Fruit fly (Drosophila melanogaster) whole organism, embryonic: Measurements from ENCODE around the gene CG33090.
A peak's percentile ranks its signal among the peaks of the same experiment; 100 is the strongest.

Source experiments
- Atf-2 ChIP-seq: fragments of 200-800 bp; sonication (Bioruptor generic); optimal IDR thresholded peaks from 2 replicates; lab custom pipeline; 2016; ENCODE audit warnings: missing biosample characterization, missing genetic modification characterization
- B-H2 ChIP-seq: fragments of 200-800 bp; sonication (Bioruptor generic); optimal IDR thresholded peaks from 2 replicates; lab custom pipeline; 2018; ENCODE audit warnings: missing biosample characterization, mild to moderate bottlenecking, missing genetic modification characterization
- Bteb2 ChIP-seq: fragments of 200-800 bp; sonication (Bioruptor generic); optimal IDR thresholded peaks from 2 replicates; lab custom pipeline; 2016; ENCODE audit warnings: missing biosample characterization, missing genetic modification characterization
- CG10979 ChIP-seq: fragments of 200-800 bp; sonication (Bioruptor generic); optimal IDR thresholded peaks from 2 replicates; lab custom pipeline; 2018; ENCODE audit warnings: missing biosample characterization, mild to moderate bottlenecking, missing genetic modification characterization, moderate library complexity
- CG11696 ChIP-seq: fragments of 200-800 bp; sonication (Bioruptor generic); IDR thresholded peaks from 2 replicates; pipeline ENCODE4 v1.3.6; 2022; ENCODE audit warnings: missing biosample characterization, missing genetic modification characterization
- CG12071 ChIP-seq: fragments of 200-800 bp; sonication (Bioruptor generic); optimal IDR thresholded peaks from 3 replicates; lab custom pipeline; 2018; ENCODE audit warnings: missing biosample characterization, mild to moderate bottlenecking, missing genetic modification characterization
- CG1233 ChIP-seq: fragments of 200-800 bp; sonication (Bioruptor generic); optimal IDR thresholded peaks from 4 replicates; lab custom pipeline; 2018; ENCODE audit warnings: missing biosample characterization, mild to moderate bottlenecking, missing genetic modification characterization
- CG13296 ChIP-seq: fragments of 200-800 bp; sonication (Bioruptor generic); optimal IDR thresholded peaks from 3 replicates; lab custom pipeline; 2018; ENCODE audit warnings: missing biosample characterization, mild to moderate bottlenecking, missing genetic modification characterization
- CG14050 ChIP-seq: fragments of 200-800 bp; sonication (Bioruptor generic); IDR thresholded peaks from 3 replicates; pipeline ENCODE4 v1.3.6; 2022; ENCODE audit warnings: missing biosample characterization, missing genetic modification characterization
- CG14441 ChIP-seq: fragments of 200-800 bp; sonication (Bioruptor generic); IDR thresholded peaks from 2 replicates; pipeline ENCODE4 v1.3.6; 2022; ENCODE audit warnings: missing biosample characterization, missing genetic modification characterization
- CG17385 ChIP-seq: fragments of 200-800 bp; sonication (Bioruptor generic); optimal IDR thresholded peaks from 3 replicates; lab custom pipeline; 2018; ENCODE audit warnings: missing biosample characterization, mild to moderate bottlenecking, missing genetic modification characterization
- CG17829 ChIP-seq: fragments of 200-800 bp; optimal IDR thresholded peaks from 2 replicates; lab custom pipeline; 2019; ENCODE audit warnings: missing biosample characterization, mild to moderate bottlenecking, missing genetic modification characterization, moderate library complexity
- CG2116 ChIP-seq: fragments of 200-800 bp; sonication (Bioruptor generic); optimal IDR thresholded peaks from 3 replicates; lab custom pipeline; 2018; ENCODE audit warnings: missing biosample characterization, mild to moderate bottlenecking, missing genetic modification characterization
- CG3065 ChIP-seq: fragments of 200-800 bp; sonication (Bioruptor generic); optimal IDR thresholded peaks from 2 replicates; lab custom pipeline; 2016; ENCODE audit warnings: missing biosample characterization, missing genetic modification characterization
- CG3163 ChIP-seq: fragments of 200-800 bp; sonication (Bioruptor generic); optimal IDR thresholded peaks from 3 replicates; lab custom pipeline; 2016; ENCODE audit warnings: missing biosample characterization, missing genetic modification characterization
- CG3838 ChIP-seq: fragments of 200-800 bp; sonication (Bioruptor generic); optimal IDR thresholded peaks from 3 replicates; lab custom pipeline; 2016; ENCODE audit warnings: missing biosample characterization, missing genetic modification characterization
- CG3995 ChIP-seq: fragments of 200-800 bp; sonication (Bioruptor generic); optimal IDR thresholded peaks from 3 replicates; lab custom pipeline; 2016; ENCODE audit warnings: missing biosample characterization, missing genetic modification characterization
- CG4404 ChIP-seq: fragments of 200-800 bp; sonication (Bioruptor generic); IDR thresholded peaks from 2 replicates; pipeline ENCODE4 v1.3.6; 2022; ENCODE audit warnings: missing biosample characterization, missing genetic modification characterization
- CG6689 ChIP-seq: fragments of 200-800 bp; sonication (Bioruptor generic); IDR thresholded peaks from 2 replicates; pipeline ENCODE4 v1.3.6; 2022; ENCODE audit warnings: missing biosample characterization, missing genetic modification characterization
- CG6765 ChIP-seq: fragments of 200-800 bp; sonication (Bioruptor generic); optimal IDR thresholded peaks from 3 replicates; lab custom pipeline; 2017; ENCODE audit warnings: missing biosample characterization, mild to moderate bottlenecking, missing genetic modification characterization
- CG6791 ChIP-seq: fragments of 200-800 bp; sonication (Bioruptor generic); IDR thresholded peaks from 3 replicates; pipeline ENCODE4 v1.3.6; 2022; ENCODE audit warnings: missing biosample characterization, missing genetic modification characterization; ENCODE audit not compliant: partially characterized antibody
- CG9876 ChIP-seq: fragments of 200-800 bp; sonication (Bioruptor generic); optimal IDR thresholded peaks from 2 replicates; lab custom pipeline; 2016; ENCODE audit warnings: missing biosample characterization, missing genetic modification characterization
- Eip74EF ChIP-seq, 2 experiments: fragments of 200-800 bp in 1 of 2; fragments of >200 bp in 1 of 2; sonication (Bioruptor generic) in 1 of 2; optimal IDR thresholded peaks; 2 replicates each; lab custom pipeline; 2017 to 2019; ENCODE audit warnings: missing biosample characterization in 2 of 2, missing genetic modification characterization in 2 of 2, mild to moderate bottlenecking in 1 of 2, moderate library complexity in 1 of 2
- Ets65A ChIP-seq: fragments of 200-800 bp; sonication (Bioruptor generic); peaks from one replicate; lab custom pipeline; 2016; ENCODE audit warnings: missing biosample characterization, missing genetic modification characterization
- GATAe ChIP-seq: fragments of 200-800 bp; sonication (Bioruptor generic); conservative IDR thresholded peaks from 2 replicates; pipeline ENCODE4 v1.3.6; 2022; ENCODE audit warnings: missing biosample characterization, missing genetic modification characterization
- HLHmδ ChIP-seq: fragments of 200-800 bp; sonication (Bioruptor generic); optimal IDR thresholded peaks from 2 replicates; lab custom pipeline; 2018; ENCODE audit warnings: missing biosample characterization, mild to moderate bottlenecking, missing genetic modification characterization, moderate library complexity
- HmgZ ChIP-seq: fragments of 200-800 bp; sonication (Bioruptor generic); optimal IDR thresholded peaks from 2 replicates; lab custom pipeline; 2018; ENCODE audit warnings: missing biosample characterization, mild to moderate bottlenecking, missing genetic modification characterization
- MBD-R2 ChIP-seq: fragments of 200-800 bp; sonication (Bioruptor generic); IDR thresholded peaks from 2 replicates; pipeline ENCODE4 v1.3.6; 2022; ENCODE audit warnings: missing biosample characterization, missing genetic modification characterization
- Nf-YA ChIP-seq: fragments of 200-800 bp; sonication (Bioruptor generic); IDR thresholded peaks from 2 replicates; pipeline ENCODE4 v1.3.6; 2022; ENCODE audit warnings: missing biosample characterization, missing genetic modification characterization
- Oli ChIP-seq: fragments of 200-800 bp; sonication (Bioruptor generic); optimal IDR thresholded peaks from 2 replicates; lab custom pipeline; 2018; ENCODE audit warnings: missing biosample characterization, mild to moderate bottlenecking, missing genetic modification characterization, moderate library complexity
- TFAM ChIP-seq: fragments of 200-800 bp; sonication (Bioruptor generic); optimal IDR thresholded peaks from 2 replicates; lab custom pipeline; 2017; ENCODE audit warnings: missing biosample characterization, missing genetic modification characterization, inconsistent platforms
- ato ChIP-seq: fragments of 200-800 bp; sonication (Bioruptor generic); IDR thresholded peaks from 2 replicates; pipeline ENCODE4 v1.3.6; 2022; ENCODE audit warnings: missing biosample characterization, missing genetic modification characterization; ENCODE audit not compliant: partially characterized antibody
- bigmax ChIP-seq: fragments of 200-800 bp; sonication (Bioruptor generic); optimal IDR thresholded peaks from 2 replicates; lab custom pipeline; 2018; ENCODE audit warnings: missing biosample characterization, mild to moderate bottlenecking, missing genetic modification characterization
- dati ChIP-seq: fragments of 200-800 bp; sonication (Bioruptor generic); IDR thresholded peaks from 2 replicates; pipeline ENCODE4 v1.3.6; 2022; ENCODE audit warnings: missing biosample characterization, missing genetic modification characterization
- dmrt11E ChIP-seq: fragments of 200-800 bp; sonication (Bioruptor generic); optimal IDR thresholded peaks from 3 replicates; lab custom pipeline; 2018; ENCODE audit warnings: missing biosample characterization, mild to moderate bottlenecking, missing genetic modification characterization, moderate library complexity
- dmrt99B ChIP-seq: fragments of 200-800 bp; sonication (Bioruptor generic); optimal IDR thresholded peaks from 2 replicates; lab custom pipeline; 2018; ENCODE audit warnings: missing biosample characterization, mild to moderate bottlenecking, missing genetic modification characterization, moderate library complexity
- dysf ChIP-seq: fragments of 200-800 bp; sonication (Bioruptor generic); IDR thresholded peaks from 3 replicates; pipeline ENCODE4 v1.3.6; 2022; ENCODE audit warnings: missing biosample characterization, missing genetic modification characterization
- ems ChIP-seq: fragments of 200-800 bp; sonication (Bioruptor generic); optimal IDR thresholded peaks from 3 replicates; lab custom pipeline; 2016; ENCODE audit warnings: missing biosample characterization, missing genetic modification characterization
- fru ChIP-seq: fragments of >200 bp; optimal IDR thresholded peaks from 2 replicates; lab custom pipeline; 2017
- grau ChIP-seq: fragments of 200-800 bp; optimal IDR thresholded peaks from 3 replicates; lab custom pipeline; 2019; ENCODE audit warnings: missing biosample characterization, mild to moderate bottlenecking, missing genetic modification characterization, moderate library complexity
- h ChIP-seq: fragments of >200 bp; optimal IDR thresholded peaks from 2 replicates; lab custom pipeline; 2017
- insv ChIP-seq, 2 experiments: fragments of 200-800 bp; sonication (Bioruptor generic); optimal IDR thresholded peaks; 3 replicates each; lab custom pipeline; 2016 to 2018; ENCODE audit warnings: missing biosample characterization in 2 of 2, missing genetic modification characterization in 2 of 2
- nerfin-2 ChIP-seq: fragments of 200-800 bp; sonication (Bioruptor generic); IDR thresholded peaks from 2 replicates; pipeline ENCODE4 v1.3.6; 2022; ENCODE audit warnings: missing biosample characterization, missing genetic modification characterization; ENCODE audit not compliant: partially characterized antibody
- pan ChIP-seq, 4 experiments: fragments of >200 bp in 3 of 4; fragments of 200-800 bp in 1 of 4; sonication (Bioruptor generic) in 1 of 4; optimal IDR thresholded peaks in 3 of 4; IDR thresholded peaks in 1 of 4; 2 replicates each; pipeline versions ENCODE4 v1.3.6 to Lab custom; 2017 to 2022; ENCODE audit warnings: missing biosample characterization in 2 of 4, missing genetic modification characterization in 2 of 4, mixed read lengths in 1 of 4
- phol ChIP-seq: fragments of 200-800 bp; sonication (Bioruptor generic); optimal IDR thresholded peaks from 3 replicates; lab custom pipeline; 2018; ENCODE audit warnings: missing biosample characterization, mild to moderate bottlenecking, missing genetic modification characterization, moderate library complexity
- slbo ChIP-seq: fragments of 200-800 bp; sonication (Bioruptor generic); IDR thresholded peaks from 2 replicates; pipeline ENCODE4 v1.3.6; 2022; ENCODE audit warnings: missing biosample characterization, missing genetic modification characterization
- vfl ChIP-seq: fragments of 200-800 bp; sonication (Bioruptor generic); optimal IDR thresholded peaks from 2 replicates; lab custom pipeline; 2016; ENCODE audit warnings: missing biosample characterization, missing genetic modification characterization
- z ChIP-seq: fragments of 200-800 bp; sonication (Bioruptor generic); IDR thresholded peaks from 3 replicates; pipeline ENCODE4 v1.3.6; 2022; ENCODE audit warnings: missing biosample characterization, missing genetic modification characterization
- zfh1 ChIP-seq: fragments of 200-800 bp; sonication (Bioruptor generic); IDR thresholded peaks from 3 replicates; pipeline ENCODE4 v1.3.6; 2022; ENCODE audit warnings: missing biosample characterization, missing genetic modification characterization

The CG33090 gene

dm6 chr2L:14355033-14355851, 21.3 kb downstream of the CG33090 start, which contains the start of gene Rab14 (continued):
- TF ChIP-seq CG6765 (peak; percentile 77), CG10979 (peak; percentile 73), dmrt99B (peak; percentile 83), ems (peak; percentile 75), z (no peak), ato (GFP tag; lab: Robert Waterston, UW) (peak; percentile 89), CG13296 (GFP tag; lab: Kevin White, UChicago) (peak; percentile 85), nerfin-2 (GFP tag; lab: Robert Waterston, UW) (peak; percentile 91), CG2116 (GFP tag; lab: Kevin White, UChicago) (peak; percentile 72), CG17385 (GFP tag; lab: Kevin White, UChicago) (peak; percentile 84), Oli (peak; percentile 85), CG3065 (GFP tag; lab: Kevin White, UChicago) (peak; percentile 38), Eip74EF (GFP tag; optimal IDR thresholded peaks at IDR 0.05; lab: Kevin White, UChicago) (peak in 1 of 2 experiments; percentile 64), HmgZ (tag; lab: Kevin White, UChicago) (peak; percentile 73), insv (GFP tag; optimal IDR thresholded peaks at IDR 0.05; lab: Kevin White, UChicago) (no peak), TFAM (GFP tag; lab: Kevin White, UChicago) (peak; percentile 25), CG1233 (peak; percentile 78), B-H2 (GFP tag; lab: Kevin White, UChicago) (peak; percentile 75), CG9876 (GFP tag; lab: Kevin White, UChicago) (peak; percentile 43), h (lab: Kevin White, UChicago) (no peak), CG3838 (GFP tag; lab: Kevin White, UChicago) (peak; percentile 42), zfh1 (GFP tag; lab: Robert Waterston, UW) (peak; percentile 85), HLHmδ (GFP tag; lab: Kevin White, UChicago) (no peak), CG14441 (GFP tag; lab: Robert Waterston, UW) (peak; percentile 72), CG14050 (GFP tag; lab: Robert Waterston, UW) (peak; percentile 66), dati (GFP tag; lab: Robert Waterston, UW) (peak; percentile 18; the same call in 1 of the 2 replicates), CG3163 (peak; percentile 34), fru (no peak), CG17829 (tag; lab: Kevin White, UChicago) (peak; percentile 73), CG6689 (GFP tag; lab: Robert Waterston, UW) (peak; percentile 78), CG4404 (peak; percentile 47), phol (tag; lab: Kevin White, UChicago) (peak; percentile 79), GATAe (GFP tag; lab: Robert Waterston, UW) (0 out of 2 replicates have a peak, but pooled peaks have one; percentile 22), Ets65A (GFP tag; lab: Kevin White, UChicago) (peak; percentile 91), pan (optimal IDR thresholded peaks at IDR 0.05; lab: Kevin White, UChicago) (no peak), pan (GFP tag; optimal IDR thresholded peaks at IDR 0.05 in 1 of 2, IDR thresholded peaks at IDR 0.05 in 1 of 2) (peak in 1 of 2 experiments; percentile 86), CG6791 (GFP tag; lab: Robert Waterston, UW) (peak; percentile 89), Atf-2 (peak; percentile 30), CG12071 (GFP tag; lab: Kevin White, UChicago) (peak; percentile 75), dmrt11E (tag; lab: Kevin White, UChicago) (peak; percentile 64), slbo (GFP tag; lab: Robert Waterston, UW) (peak; percentile 87), dysf (GFP tag; lab: Robert Waterston, UW) (peak; percentile 84), grau (tag; lab: Kevin White, UChicago) (peak; percentile 84), Nf-YA (GFP tag; lab: Robert Waterston, UW) (peak; percentile 69), Bteb2 (peak; percentile 33), CG3995 (peak; percentile 62), CG11696 (peak; percentile 75), vfl (peak; percentile 78), MBD-R2 (GFP tag; lab: Robert Waterston, UW) (peak; percentile 87), bigmax (no peak)
